Fruit fly (Drosophila melanogaster) whole organism, embryonic: ENCODE measurements around the gene CG4854.

Source experiments
- B-H1 ChIP-seq: fragments of 200-800 bp; sonication (Bioruptor generic); IDR thresholded peaks from 3 replicates; pipeline ENCODE4 v1.3.6; 2022; ENCODE audit warnings: missing biosample characterization, missing genetic modification characterization
- Bgb ChIP-seq: fragments of 200-800 bp; sonication (Bioruptor generic); IDR thresholded peaks from 2 replicates; pipeline ENCODE4 v1.3.6; 2022; ENCODE audit warnings: missing biosample characterization, missing genetic modification characterization; ENCODE audit not compliant: partially characterized antibody
- CG10565 ChIP-seq: fragments of 200-800 bp; sonication (Bioruptor generic); optimal IDR thresholded peaks from 3 replicates; lab custom pipeline; 2016; ENCODE audit warnings: missing biosample characterization, mild to moderate bottlenecking, missing genetic modification characterization
- CG12236 ChIP-seq: fragments of 200-800 bp; sonication (Bioruptor generic); optimal IDR thresholded peaks from 2 replicates; lab custom pipeline; 2016; ENCODE audit warnings: missing biosample characterization, missing genetic modification characterization
- CG12744 ChIP-seq: fragments of 200-800 bp; sonication (Bioruptor generic); optimal IDR thresholded peaks from 2 replicates; lab custom pipeline; 2016; ENCODE audit warnings: missing biosample characterization, missing genetic modification characterization
- CG13624 ChIP-seq: fragments of 200-800 bp; sonication (Bioruptor generic); optimal IDR thresholded peaks from 2 replicates; lab custom pipeline; 2016; ENCODE audit warnings: missing biosample characterization, missing genetic modification characterization
- CG13894 ChIP-seq: fragments of 200-800 bp; sonication (Bioruptor generic); optimal IDR thresholded peaks from 3 replicates; lab custom pipeline; 2018; ENCODE audit warnings: missing biosample characterization, mild to moderate bottlenecking, missing genetic modification characterization, moderate library complexity
- CG15479 ChIP-seq: fragments of 200-800 bp; sonication (Bioruptor generic); optimal IDR thresholded peaks from 3 replicates; lab custom pipeline; 2019; ENCODE audit warnings: missing biosample characterization, mild to moderate bottlenecking, missing genetic modification characterization, moderate library complexity
- CG15601 ChIP-seq: fragments of 200-800 bp; sonication (Bioruptor generic); optimal IDR thresholded peaks from 3 replicates; lab custom pipeline; 2019; ENCODE audit warnings: missing biosample characterization, mild to moderate bottlenecking, missing genetic modification characterization, moderate library complexity
- CG15696 ChIP-seq: fragments of 200-800 bp; sonication (Bioruptor generic); optimal IDR thresholded peaks from 2 replicates; lab custom pipeline; 2019; ENCODE audit warnings: missing biosample characterization, mild to moderate bottlenecking, missing genetic modification characterization, moderate library complexity
- CG17385 ChIP-seq: fragments of 200-800 bp; sonication (Bioruptor generic); optimal IDR thresholded peaks from 3 replicates; lab custom pipeline; 2018; ENCODE audit warnings: missing biosample characterization, mild to moderate bottlenecking, missing genetic modification characterization
- CG18476 ChIP-seq: fragments of 200-800 bp; sonication (Bioruptor generic); optimal IDR thresholded peaks from 2 replicates; lab custom pipeline; 2016; ENCODE audit warnings: missing biosample characterization, mild to moderate bottlenecking, missing genetic modification characterization
- CG2199 ChIP-seq: fragments of 200-800 bp; sonication (Bioruptor generic); IDR thresholded peaks from 3 replicates; pipeline ENCODE4 v1.3.6; 2022; ENCODE audit warnings: missing biosample characterization, missing genetic modification characterization
- CG3065 ChIP-seq: fragments of 200-800 bp; sonication (Bioruptor generic); optimal IDR thresholded peaks from 2 replicates; lab custom pipeline; 2016; ENCODE audit warnings: missing biosample characterization, missing genetic modification characterization
- CG3163 ChIP-seq: fragments of 200-800 bp; sonication (Bioruptor generic); optimal IDR thresholded peaks from 3 replicates; lab custom pipeline; 2016; ENCODE audit warnings: missing biosample characterization, missing genetic modification characterization
- CG33557 ChIP-seq: fragments of 200-800 bp; sonication (Bioruptor generic); optimal IDR thresholded peaks from 2 replicates; lab custom pipeline; 2019; ENCODE audit warnings: missing biosample characterization, mild to moderate bottlenecking, missing genetic modification characterization, moderate library complexity
- CG34376 ChIP-seq: fragments of 200-800 bp; sonication (Bioruptor generic); optimal IDR thresholded peaks from 2 replicates; lab custom pipeline; 2018; ENCODE audit warnings: missing biosample characterization, mild to moderate bottlenecking, missing genetic modification characterization
- CG3726 ChIP-seq: fragments of 200-800 bp; sonication (Bioruptor generic); IDR thresholded peaks from 3 replicates; pipeline ENCODE4, ENCODE4 v1.3.6; 2022; ENCODE audit warnings: missing biosample characterization, missing genetic modification characterization
- CG7271 ChIP-seq: fragments of 200-800 bp; sonication (Bioruptor generic); optimal IDR thresholded peaks from 2 replicates; lab custom pipeline; 2018; ENCODE audit warnings: missing biosample characterization, mild to moderate bottlenecking, missing genetic modification characterization, moderate library complexity
- D19B ChIP-seq: fragments of 200-800 bp; sonication (Bioruptor generic); optimal IDR thresholded peaks from 2 replicates; lab custom pipeline; 2017; ENCODE audit warnings: missing biosample characterization, mild to moderate bottlenecking, missing genetic modification characterization
- Dbx ChIP-seq: fragments of 200-800 bp; sonication (Bioruptor generic); IDR thresholded peaks from 3 replicates; pipeline ENCODE4 v1.3.6; 2022; ENCODE audit warnings: missing biosample characterization, missing genetic modification characterization
- Deaf1 ChIP-seq: fragments of 200-800 bp; optimal IDR thresholded peaks from 3 replicates; lab custom pipeline; 2019; ENCODE audit warnings: missing biosample characterization, mild to moderate bottlenecking, missing genetic modification characterization, moderate library complexity
- Dip2 ChIP-seq: fragments of 200-800 bp; sonication (Bioruptor generic); IDR thresholded peaks from 2 replicates; pipeline ENCODE4 v1.3.6; 2022; ENCODE audit warnings: missing biosample characterization, missing genetic modification characterization
- Fer1 ChIP-seq: fragments of 200-800 bp; sonication (Bioruptor generic); optimal IDR thresholded peaks from 2 replicates; lab custom pipeline; 2017; ENCODE audit warnings: missing biosample characterization, mild to moderate bottlenecking, missing genetic modification characterization
- Fer3 ChIP-seq: fragments of 200-800 bp; sonication (Bioruptor generic); optimal IDR thresholded peaks from 2 replicates; lab custom pipeline; 2018; ENCODE audit warnings: missing biosample characterization, mild to moderate bottlenecking, missing genetic modification characterization, moderate library complexity
- HHEX ChIP-seq: fragments of 200-800 bp; sonication (Bioruptor generic); optimal IDR thresholded peaks from 3 replicates; lab custom pipeline; 2017; ENCODE audit warnings: missing biosample characterization, mild to moderate bottlenecking, missing genetic modification characterization, missing genetic modification reagents
- Kr ChIP-seq: fragments of 200-800 bp; sonication (Bioruptor generic); optimal IDR thresholded peaks from 2 replicates; lab custom pipeline; 2017; ENCODE audit warnings: missing biosample characterization, mild to moderate bottlenecking, missing genetic modification characterization
- Lpt ChIP-seq: fragments of >200 bp; optimal IDR thresholded peaks from 2 replicates; lab custom pipeline; 2018; ENCODE audit warnings: missing biosample characterization, missing genetic modification characterization
- MTF-1 ChIP-seq: fragments of 200-800 bp; sonication (Bioruptor generic); optimal IDR thresholded peaks from 2 replicates; lab custom pipeline; 2018; ENCODE audit warnings: missing biosample characterization, mild to moderate bottlenecking, missing genetic modification characterization, borderline replicate concordance
- Med ChIP-seq: fragments of 200-800 bp; sonication (Bioruptor generic); peaks from one replicate; lab custom pipeline; 2016; ENCODE audit warnings: missing biosample characterization, missing genetic modification characterization, mild to moderate bottlenecking, inconsistent platforms, moderate library complexity
- Rfx ChIP-seq: fragments of 200-800 bp; sonication (Bioruptor generic); IDR thresholded peaks from 2 replicates; pipeline ENCODE4 v1.3.6; 2022; ENCODE audit warnings: missing biosample characterization, missing genetic modification characterization
- Vsx1 ChIP-seq: fragments of 200-800 bp; sonication (Bioruptor generic); optimal IDR thresholded peaks from 2 replicates; lab custom pipeline; 2017; ENCODE audit warnings: missing biosample characterization, mild to moderate bottlenecking, missing genetic modification characterization, missing genetic modification reagents
- bsh ChIP-seq, 2 experiments: fragments of 200-800 bp; sonication (Bioruptor generic); optimal IDR thresholded peaks; 2 replicates each; lab custom pipeline; 2017 to 2018; ENCODE audit warnings: mild to moderate bottlenecking in 2 of 2, missing biosample characterization in 2 of 2, missing genetic modification characterization in 2 of 2, moderate library complexity in 1 of 2
- chn ChIP-seq: fragments of 200-800 bp; sonication (Bioruptor generic); optimal IDR thresholded peaks from 2 replicates; lab custom pipeline; 2016; ENCODE audit warnings: missing biosample characterization, missing genetic modification characterization
- crc ChIP-seq: fragments of 200-800 bp; sonication (Bioruptor generic); optimal IDR thresholded peaks from 2 replicates; lab custom pipeline; 2016; ENCODE audit warnings: missing biosample characterization, missing genetic modification characterization
- crol ChIP-seq: fragments of 200-800 bp; sonication (Bioruptor generic); IDR thresholded peaks from 2 replicates; pipeline ENCODE4 v1.3.6; 2022; ENCODE audit warnings: missing biosample characterization, missing genetic modification characterization
- danr ChIP-seq: fragments of 200-800 bp; sonication (Bioruptor generic); IDR thresholded peaks from 2 replicates; pipeline ENCODE4 v1.3.6; 2022; ENCODE audit warnings: missing biosample characterization, missing genetic modification characterization
- dmrt99B ChIP-seq: fragments of 200-800 bp; sonication (Bioruptor generic); optimal IDR thresholded peaks from 2 replicates; lab custom pipeline; 2018; ENCODE audit warnings: missing biosample characterization, mild to moderate bottlenecking, missing genetic modification characterization, moderate library complexity
- ems ChIP-seq: fragments of 200-800 bp; sonication (Bioruptor generic); optimal IDR thresholded peaks from 3 replicates; lab custom pipeline; 2016; ENCODE audit warnings: missing biosample characterization, missing genetic modification characterization
- ewg ChIP-seq: fragments of 200-800 bp; sonication (Bioruptor generic); optimal IDR thresholded peaks from 3 replicates; lab custom pipeline; 2017; ENCODE audit warnings: mild to moderate bottlenecking, missing biosample characterization, missing genetic modification reagents, missing genetic modification characterization
- hkb ChIP-seq, 2 experiments: fragments of 200-800 bp in 1 of 2; fragments of >200 bp in 1 of 2; sonication (Bioruptor generic) in 1 of 2; IDR thresholded peaks in 1 of 2; optimal IDR thresholded peaks in 1 of 2; 2 replicates each; pipeline versions ENCODE4 v1.3.6 to Lab custom; 2017 to 2022; ENCODE audit warnings: missing biosample characterization in 1 of 2, missing genetic modification characterization in 1 of 2
- hth ChIP-seq: fragments of >200 bp; optimal IDR thresholded peaks from 2 replicates; lab custom pipeline; 2017; ENCODE audit warnings: inconsistent platforms
- kni ChIP-seq: fragments of 200-800 bp; sonication (Bioruptor generic); optimal IDR thresholded peaks from 3 replicates; lab custom pipeline; 2017; ENCODE audit warnings: mild to moderate bottlenecking, missing biosample characterization, missing genetic modification reagents, missing genetic modification characterization
- lmd ChIP-seq: fragments of 200-800 bp; sonication (Bioruptor generic); IDR thresholded peaks from 2 replicates; pipeline ENCODE4 v1.3.6; 2022; ENCODE audit warnings: missing biosample characterization, missing genetic modification characterization
- nom ChIP-seq: fragments of 200-800 bp; sonication (Bioruptor generic); optimal IDR thresholded peaks from 2 replicates; lab custom pipeline; 2017; ENCODE audit warnings: missing biosample characterization, missing genetic modification characterization, mild to moderate bottlenecking, moderate library complexity, missing genetic modification reagents
- pros ChIP-seq: fragments of 200-800 bp; sonication (Bioruptor generic); optimal IDR thresholded peaks from 3 replicates; lab custom pipeline; 2019; ENCODE audit warnings: missing biosample characterization, mild to moderate bottlenecking, missing genetic modification characterization, moderate library complexity
- shn ChIP-seq: fragments of 200-800 bp; sonication (Bioruptor generic); optimal IDR thresholded peaks from 3 replicates; lab custom pipeline; 2016; ENCODE audit warnings: missing biosample characterization, missing genetic modification characterization
- sim ChIP-seq: fragments of 200-800 bp; sonication (Bioruptor generic); IDR thresholded peaks from 2 replicates; pipeline ENCODE4 v1.3.6; 2022; ENCODE audit warnings: missing biosample characterization, missing genetic modification characterization
- sr ChIP-seq: fragments of 200-800 bp; sonication (Bioruptor generic); IDR thresholded peaks from 3 replicates; pipeline ENCODE4 v1.3.6; 2022; ENCODE audit warnings: missing biosample characterization, missing genetic modification characterization
- tll ChIP-seq, 2 experiments: fragments of 200-800 bp in 1 of 2; fragments of >200 bp in 1 of 2; sonication (Bioruptor generic) in 1 of 2; optimal IDR thresholded peaks; 2 replicates each; lab custom pipeline; 2017 to 2019; ENCODE audit warnings: missing biosample characterization in 2 of 2, missing genetic modification characterization in 2 of 2, mild to moderate bottlenecking in 1 of 2, moderate library complexity in 1 of 2
- usp ChIP-seq: fragments of >200 bp; optimal IDR thresholded peaks from 2 replicates; lab custom pipeline; 2017; ENCODE audit warnings: missing biosample characterization, missing genetic modification characterization

CG4854 gene

dm6 chr3R:19995408-19995807 lies 32.5 kb upstream of the CG4854 start (continued):
- TF ChIP-seq Fer3 (tag; lab: Kevin White, UChicago) (no peak), crc (GFP tag; lab: Kevin White, UChicago) (no peak), Vsx1 (GFP tag; lab: Kevin White, UChicago) (no peak), Lpt (no peak), crol (GFP tag; lab: Robert Waterston, UW) (no peak), Rfx (GFP tag; lab: Robert Waterston, UW) (no peak), CG34376 (GFP tag; lab: Kevin White, UChicago) (no peak), ewg (GFP tag; lab: Kevin White, UChicago) (no peak), hth (lab: Kevin White, UChicago) (no peak), CG15601 (tag; lab: Kevin White, UChicago) (no peak), nom (GFP tag; lab: Kevin White, UChicago) (no peak), bsh (GFP tag; optimal IDR thresholded peaks at IDR 0.05; lab: Kevin White, UChicago) (no peak), CG10565 (GFP tag; lab: Kevin White, UChicago) (no peak), pros (GFP tag; lab: Kevin White, UChicago) (peak; percentile 71), CG2199 (no peak), ems (GFP tag; lab: Kevin White, UChicago) (no peak), sim (GFP tag; lab: Robert Waterston, UW) (no peak), CG3065 (GFP tag; lab: Kevin White, UChicago) (no peak), CG3163 (GFP tag; lab: Kevin White, UChicago) (no peak), Kr (GFP tag; lab: Kevin White, UChicago) (peak; percentile 89), Fer1 (no peak), CG15479 (GFP tag; lab: Kevin White, UChicago) (peak; percentile 77), tll (GFP tag; optimal IDR thresholded peaks at IDR 0.05; lab: Kevin White, UChicago) (peak in 1 of 2 experiments; percentile 87), CG13624 (GFP tag; lab: Kevin White, UChicago) (no peak), HHEX (no peak), kni (GFP tag; lab: Kevin White, UChicago) (peak; percentile 74), CG15696 (tag; lab: Kevin White, UChicago) (peak; percentile 51), CG13894 (peak; percentile 33), CG12236 (GFP tag; lab: Kevin White, UChicago) (no peak), Dip2 (GFP tag; lab: Robert Waterston, UW) (no peak), B-H1 (GFP tag; lab: Robert Waterston, UW) (no peak), D19B (GFP tag; lab: Kevin White, UChicago) (no peak), MTF-1 (GFP tag; lab: Kevin White, UChicago) (no peak), Dbx (no peak), CG3726 (GFP tag; lab: Robert Waterston, UW) (no peak), shn (no peak), Bgb (GFP tag; lab: Robert Waterston, UW) (no peak), dmrt99B (tag; lab: Kevin White, UChicago) (no peak), CG12744 (GFP tag; lab: Kevin White, UChicago) (no peak), Deaf1 (tag; lab: Kevin White, UChicago) (no peak), sr (GFP tag; lab: Robert Waterston, UW) (no peak), CG33557 (GFP tag; lab: Kevin White, UChicago) (no peak), lmd (GFP tag; lab: Robert Waterston, UW) (no peak), usp (GFP tag; lab: Kevin White, UChicago) (no peak), CG18476 (GFP tag; lab: Kevin White, UChicago) (no peak), Med (peak; percentile 1), danr (no peak), chn (GFP tag; lab: Kevin White, UChicago) (no peak), CG17385 (no peak), CG7271 (tag; lab: Kevin White, UChicago) (peak; percentile 50), hkb (optimal IDR thresholded peaks at IDR 0.05; lab: Kevin White, UChicago) (no peak), hkb (GFP tag; IDR thresholded peaks at IDR 0.05; lab: Robert Waterston, UW) (no peak)
